Worm (Caenorhabditis elegans) whole organism, mixed stage, embryonic: ENCODE measurements around the gene F44D12.16.

Source experiments
- blmp-1 ChIP-seq: fragments of 150-350 bp; optimal IDR thresholded peaks from 2 replicates; lab custom pipeline; 2014; ENCODE audit warnings: missing biosample characterization, missing genetic modification characterization
- ceh-83 ChIP-seq: fragments of 200-800 bp; sonication (Bioruptor generic); optimal IDR thresholded peaks from 2 replicates; lab custom pipeline; 2018; ENCODE audit warnings: mild to moderate bottlenecking, missing genetic modification characterization, missing compliant biosample characterization
- ces-1 ChIP-seq: fragments of 150-350 bp; optimal IDR thresholded peaks from 2 replicates; lab custom pipeline; 2014; ENCODE audit warnings: missing biosample characterization, missing genetic modification reagents, missing genetic modification characterization
- elt-3 ChIP-seq: fragments of 150-350 bp; optimal IDR thresholded peaks from 2 replicates; lab custom pipeline; 2014; ENCODE audit warnings: missing biosample characterization, missing genetic modification characterization
- lin-13 ChIP-seq: fragments of 150-350 bp; optimal IDR thresholded peaks from 2 replicates; lab custom pipeline; 2014; ENCODE audit warnings: missing biosample characterization, missing genetic modification characterization
- mep-1 ChIP-seq: fragments of 150-350 bp; optimal IDR thresholded peaks from 2 replicates; lab custom pipeline; 2017; ENCODE audit warnings: missing biosample characterization, missing genetic modification reagents, missing genetic modification characterization, inconsistent platforms
- nhr-12 ChIP-seq: fragments of 150-350 bp; optimal IDR thresholded peaks from 2 replicates; lab custom pipeline; 2014; ENCODE audit warnings: missing biosample characterization, missing genetic modification characterization
- nhr-28 ChIP-seq: fragments of 150-350 bp; optimal IDR thresholded peaks from 2 replicates; lab custom pipeline; 2014; ENCODE audit warnings: missing biosample characterization, missing genetic modification characterization
- nhr-76 ChIP-seq: sonication (generic microtip); optimal IDR thresholded peaks from 2 replicates; lab custom pipeline; 2017; ENCODE audit warnings: missing biosample characterization, missing genetic modification characterization
- pha-4 ChIP-seq: fragments of 150-350 bp; optimal IDR thresholded peaks from 2 replicates; lab custom pipeline; 2018; ENCODE audit warnings: missing biosample characterization, missing genetic modification reagents, missing genetic modification characterization
- sem-2 ChIP-seq: fragments of 200-800 bp; sonication (Bioruptor generic); optimal IDR thresholded peaks from 2 replicates; lab custom pipeline; 2018; ENCODE audit warnings: mild to moderate bottlenecking, missing genetic modification characterization, missing compliant biosample characterization
- sptf-1 ChIP-seq: sonication (generic microtip); optimal IDR thresholded peaks from 2 replicates; lab custom pipeline; 2017; ENCODE audit warnings: mild to moderate bottlenecking, missing genetic modification characterization, moderate library complexity, missing compliant biosample characterization
- unc-39 ChIP-seq: fragments of 150-350 bp; optimal IDR thresholded peaks from 2 replicates; lab custom pipeline; 2014; ENCODE audit warnings: missing biosample characterization, missing genetic modification characterization
- ztf-11 ChIP-seq: fragments of 150-350 bp; optimal IDR thresholded peaks from 2 replicates; lab custom pipeline; 2014; ENCODE audit warnings: missing biosample characterization, missing genetic modification characterization

ce11 chrIV:10017633-10018032, 11.2 kb upstream of the F44D12.16 start, which contains the start of gene F44D12.2:
- TF ChIP-seq ceh-83 (GFP tag; lab: Kevin White, UChicago), result no peak
- TF ChIP-seq unc-39, result no peak
- no peak for TF ChIP-seq pha-4 (tag; lab: Kevin White, UChicago)
- no peak for TF ChIP-seq sptf-1 (tag; lab: Kevin White, UChicago)
- no peak for TF ChIP-seq nhr-76
- TF ChIP-seq nhr-28 (tag; lab: Kevin White, UChicago), result no peak
- TF ChIP-seq ztf-11 (tag; lab: Kevin White, UChicago), result no peak
- TF ChIP-seq mep-1, result no peak
- no peak for TF ChIP-seq ces-1 (GFP tag; lab: Kevin White, UChicago)
- no peak for TF ChIP-seq sem-2 (GFP tag; lab: Kevin White, UChicago)
- no peak for TF ChIP-seq nhr-12 (tag; lab: Kevin White, UChicago)
- TF ChIP-seq blmp-1, result no peak
- TF ChIP-seq elt-3 (tag; lab: Kevin White, UChicago), result no peak
- TF ChIP-seq lin-13 (tag; lab: Kevin White, UChicago), result no peak
